Fruit fly (Drosophila melanogaster) whole organism, embryonic: ENCODE data around the gene baf.

Source experiments
- BtbVII ChIP-seq: fragments of 200-800 bp; sonication (Bioruptor generic); optimal IDR thresholded peaks from 3 replicates; lab custom pipeline; 2017; ENCODE audit warnings: missing biosample characterization, mild to moderate bottlenecking, missing genetic modification characterization
- CG10462 ChIP-seq: fragments of 200-800 bp; sonication (Bioruptor generic); optimal IDR thresholded peaks from 2 replicates; lab custom pipeline; 2016; ENCODE audit warnings: missing biosample characterization, missing genetic modification characterization
- CG10543 ChIP-seq: fragments of 200-800 bp; sonication (Bioruptor generic); optimal IDR thresholded peaks from 3 replicates; lab custom pipeline; 2017; ENCODE audit warnings: missing biosample characterization, mild to moderate bottlenecking, missing genetic modification characterization, moderate library complexity
- CG12104 ChIP-seq: fragments of 200-800 bp; sonication (Bioruptor generic); optimal IDR thresholded peaks from 3 replicates; lab custom pipeline; 2016; ENCODE audit warnings: missing biosample characterization, missing genetic modification characterization
- CG14050 ChIP-seq: fragments of 200-800 bp; sonication (Bioruptor generic); IDR thresholded peaks from 3 replicates; pipeline ENCODE4 v1.3.6; 2022; ENCODE audit warnings: missing biosample characterization, missing genetic modification characterization
- CG15011 ChIP-seq: fragments of 200-800 bp; sonication (Bioruptor generic); optimal IDR thresholded peaks from 3 replicates; lab custom pipeline; 2018; ENCODE audit warnings: missing biosample characterization, mild to moderate bottlenecking, missing genetic modification characterization
- CG17912 ChIP-seq: fragments of 200-800 bp; sonication (Bioruptor generic); optimal IDR thresholded peaks from 2 replicates; lab custom pipeline; 2018; ENCODE audit warnings: missing biosample characterization, mild to moderate bottlenecking, missing genetic modification characterization
- CG18599 ChIP-seq: fragments of 200-800 bp; sonication (Bioruptor generic); optimal IDR thresholded peaks from 3 replicates; lab custom pipeline; 2017; ENCODE audit warnings: missing biosample characterization, missing genetic modification characterization, mild to moderate bottlenecking, moderate library complexity, missing genetic modification reagents
- CG2129 ChIP-seq: fragments of 200-800 bp; sonication (Bioruptor generic); IDR thresholded peaks from 2 replicates; pipeline ENCODE4 v1.3.6; 2022; ENCODE audit warnings: missing biosample characterization, missing genetic modification characterization; ENCODE audit not compliant: partially characterized antibody
- CG2678 ChIP-seq: fragments of 200-800 bp; sonication (Bioruptor generic); optimal IDR thresholded peaks from 3 replicates; lab custom pipeline; 2019; ENCODE audit warnings: missing biosample characterization, mild to moderate bottlenecking, missing genetic modification characterization, moderate library complexity
- CG2875 ChIP-seq: fragments of 200-800 bp; sonication (Bioruptor generic); optimal IDR thresholded peaks from 2 replicates; lab custom pipeline; 2017; ENCODE audit warnings: missing biosample characterization, mild to moderate bottlenecking, missing genetic modification characterization, missing genetic modification reagents
- CG34422 ChIP-seq: fragments of 200-800 bp; sonication (Bioruptor generic); IDR thresholded peaks from 3 replicates; pipeline ENCODE4 v1.3.6; 2022; ENCODE audit warnings: missing biosample characterization, missing genetic modification characterization
- CG3726 ChIP-seq: fragments of 200-800 bp; sonication (Bioruptor generic); IDR thresholded peaks from 3 replicates; pipeline ENCODE4, ENCODE4 v1.3.6; 2022; ENCODE audit warnings: missing biosample characterization, missing genetic modification characterization
- CG3995 ChIP-seq: fragments of 200-800 bp; sonication (Bioruptor generic); optimal IDR thresholded peaks from 3 replicates; lab custom pipeline; 2016; ENCODE audit warnings: missing biosample characterization, missing genetic modification characterization
- CG7357 ChIP-seq: fragments of 200-800 bp; sonication (Bioruptor generic); IDR thresholded peaks from 3 replicates; pipeline ENCODE4 v1.3.6; 2022; ENCODE audit warnings: missing biosample characterization, missing genetic modification characterization
- CG7928 ChIP-seq: fragments of 200-800 bp; sonication (Bioruptor generic); optimal IDR thresholded peaks from 2 replicates; lab custom pipeline; 2017; ENCODE audit warnings: missing biosample characterization, mild to moderate bottlenecking, missing genetic modification characterization
- CG8281 ChIP-seq: fragments of 200-800 bp; sonication (Bioruptor generic); optimal IDR thresholded peaks from 2 replicates; lab custom pipeline; 2018; ENCODE audit warnings: missing biosample characterization, mild to moderate bottlenecking, missing genetic modification characterization, moderate library complexity
- CG8478 ChIP-seq: fragments of >200 bp; optimal IDR thresholded peaks from 2 replicates; lab custom pipeline; 2018
- CG9437 ChIP-seq: fragments of 200-800 bp; sonication (Bioruptor generic); optimal IDR thresholded peaks from 2 replicates; lab custom pipeline; 2018; ENCODE audit warnings: missing biosample characterization, mild to moderate bottlenecking, missing genetic modification characterization
- CG9797 ChIP-seq: fragments of 200-800 bp; sonication (Bioruptor generic); optimal IDR thresholded peaks from 3 replicates; lab custom pipeline; 2018; ENCODE audit warnings: missing biosample characterization, mild to moderate bottlenecking, missing genetic modification characterization
- D19A ChIP-seq: fragments of 200-800 bp; optimal IDR thresholded peaks from 3 replicates; lab custom pipeline; 2019; ENCODE audit warnings: missing biosample characterization, mild to moderate bottlenecking, missing genetic modification characterization, moderate library complexity
- Dbx ChIP-seq: fragments of 200-800 bp; sonication (Bioruptor generic); IDR thresholded peaks from 3 replicates; pipeline ENCODE4 v1.3.6; 2022; ENCODE audit warnings: missing biosample characterization, missing genetic modification characterization
- Deaf1 ChIP-seq: fragments of 200-800 bp; optimal IDR thresholded peaks from 3 replicates; lab custom pipeline; 2019; ENCODE audit warnings: missing biosample characterization, mild to moderate bottlenecking, missing genetic modification characterization, moderate library complexity
- ERR ChIP-seq: fragments of 200-800 bp; sonication (Bioruptor generic); optimal IDR thresholded peaks from 2 replicates; lab custom pipeline; 2016; ENCODE audit warnings: missing biosample characterization, missing genetic modification characterization
- GATAe ChIP-seq: fragments of 200-800 bp; sonication (Bioruptor generic); conservative IDR thresholded peaks from 2 replicates; pipeline ENCODE4 v1.3.6; 2022; ENCODE audit warnings: missing biosample characterization, missing genetic modification characterization
- Hey ChIP-seq: fragments of 200-800 bp; sonication (Bioruptor generic); optimal IDR thresholded peaks from 3 replicates; lab custom pipeline; 2018; ENCODE audit warnings: missing biosample characterization, mild to moderate bottlenecking, missing genetic modification characterization
- HmgZ ChIP-seq: fragments of 200-800 bp; sonication (Bioruptor generic); optimal IDR thresholded peaks from 2 replicates; lab custom pipeline; 2018; ENCODE audit warnings: missing biosample characterization, mild to moderate bottlenecking, missing genetic modification characterization
- Hr51 ChIP-seq, 2 experiments: fragments of 200-800 bp; sonication (Bioruptor generic); optimal IDR thresholded peaks; 2 replicates in 1 of 2; 3 replicates in 1 of 2; lab custom pipeline; 2016 to 2018; ENCODE audit warnings: missing biosample characterization in 2 of 2, missing genetic modification characterization in 2 of 2, mild to moderate bottlenecking in 1 of 2, moderate library complexity in 1 of 2
- Lhr ChIP-seq: fragments of 200-800 bp; sonication (Bioruptor generic); optimal IDR thresholded peaks from 3 replicates; lab custom pipeline; 2017; ENCODE audit warnings: mild to moderate bottlenecking, missing biosample characterization, missing genetic modification reagents, missing genetic modification characterization
- Lpt ChIP-seq: fragments of >200 bp; optimal IDR thresholded peaks from 2 replicates; lab custom pipeline; 2018; ENCODE audit warnings: missing biosample characterization, missing genetic modification characterization
- Max ChIP-seq: fragments of 200-800 bp; sonication (Bioruptor generic); optimal IDR thresholded peaks from 2 replicates; lab custom pipeline; 2016; ENCODE audit warnings: missing biosample characterization, mild to moderate bottlenecking, missing genetic modification characterization
- Med ChIP-seq: fragments of 200-800 bp; sonication (Bioruptor generic); peaks from one replicate; lab custom pipeline; 2016; ENCODE audit warnings: missing biosample characterization, missing genetic modification characterization, mild to moderate bottlenecking, inconsistent platforms, moderate library complexity
- Side ChIP-seq: fragments of 200-800 bp; sonication (Bioruptor generic); optimal IDR thresholded peaks from 2 replicates; lab custom pipeline; 2016; ENCODE audit warnings: missing biosample characterization, missing genetic modification characterization
- bsh ChIP-seq, 2 experiments: fragments of 200-800 bp; sonication (Bioruptor generic); optimal IDR thresholded peaks; 2 replicates each; lab custom pipeline; 2017 to 2018; ENCODE audit warnings: mild to moderate bottlenecking in 2 of 2, missing biosample characterization in 2 of 2, missing genetic modification characterization in 2 of 2, moderate library complexity in 1 of 2
- chinmo ChIP-seq: fragments of 200-800 bp; sonication (Bioruptor generic); IDR thresholded peaks from 4 replicates; pipeline ENCODE4 v1.3.6; 2022; ENCODE audit warnings: missing biosample characterization, missing genetic modification characterization; ENCODE audit not compliant: partially characterized antibody
- crp ChIP-seq, 2 experiments: fragments of 200-800 bp; sonication (Bioruptor generic); optimal IDR thresholded peaks; 2 replicates in 1 of 2; 3 replicates in 1 of 2; lab custom pipeline; 2017; ENCODE audit warnings: missing biosample characterization in 2 of 2, missing genetic modification characterization in 2 of 2, mild to moderate bottlenecking in 1 of 2, moderate library complexity in 1 of 2
- cwo ChIP-seq: fragments of 200-800 bp; sonication (Bioruptor generic); optimal IDR thresholded peaks from 3 replicates; lab custom pipeline; 2017; ENCODE audit warnings: missing biosample characterization, missing genetic modification characterization, mild to moderate bottlenecking, moderate library complexity, missing genetic modification reagents
- emc ChIP-seq: fragments of 200-800 bp; sonication (Bioruptor generic); optimal IDR thresholded peaks from 2 replicates; lab custom pipeline; 2016; ENCODE audit warnings: missing biosample characterization, missing genetic modification characterization
- fd64A ChIP-seq: fragments of 200-800 bp; sonication (Bioruptor generic); optimal IDR thresholded peaks from 3 replicates; lab custom pipeline; 2018; ENCODE audit warnings: missing biosample characterization, mild to moderate bottlenecking, missing genetic modification characterization
- ftz-f1 ChIP-seq: fragments of 200-800 bp; sonication (Bioruptor generic); optimal IDR thresholded peaks from 2 replicates; lab custom pipeline; 2016; ENCODE audit warnings: missing biosample characterization, missing genetic modification characterization
- kay ChIP-seq: fragments of 200-800 bp; sonication (Bioruptor generic); optimal IDR thresholded peaks from 2 replicates; lab custom pipeline; 2016; ENCODE audit warnings: missing biosample characterization, missing genetic modification characterization
- luna ChIP-seq: fragments of 200-800 bp; sonication (Bioruptor generic); optimal IDR thresholded peaks from 2 replicates; lab custom pipeline; 2016; ENCODE audit warnings: missing biosample characterization, missing genetic modification characterization
- nom ChIP-seq: fragments of 200-800 bp; sonication (Bioruptor generic); optimal IDR thresholded peaks from 2 replicates; lab custom pipeline; 2017; ENCODE audit warnings: missing biosample characterization, missing genetic modification characterization, mild to moderate bottlenecking, moderate library complexity, missing genetic modification reagents
- pho ChIP-seq: fragments of 200-800 bp; sonication (Bioruptor generic); optimal IDR thresholded peaks from 2 replicates; lab custom pipeline; 2016; ENCODE audit warnings: missing biosample characterization, missing genetic modification characterization
- pum ChIP-seq: fragments of 200-800 bp; sonication (Bioruptor generic); optimal IDR thresholded peaks from 2 replicates; lab custom pipeline; 2016; ENCODE audit warnings: missing biosample characterization, missing genetic modification characterization
- sens ChIP-seq: fragments of 200-800 bp; sonication (Bioruptor generic); peaks from one replicate; lab custom pipeline; 2016; ENCODE audit warnings: missing biosample characterization, missing genetic modification characterization
- sens-2 ChIP-seq: fragments of 200-800 bp; sonication (Bioruptor generic); IDR thresholded peaks from 2 replicates; pipeline ENCODE4 v1.3.6; 2022; ENCODE audit warnings: missing biosample characterization, missing genetic modification characterization
- sisA ChIP-seq: fragments of 200-800 bp; sonication (Bioruptor generic); IDR thresholded peaks from 2 replicates; pipeline ENCODE4 v1.3.6; 2022; ENCODE audit warnings: missing biosample characterization, missing genetic modification characterization
- tx ChIP-seq: fragments of 200-800 bp; sonication (Bioruptor generic); optimal IDR thresholded peaks from 2 replicates; lab custom pipeline; 2016; ENCODE audit warnings: missing biosample characterization, missing genetic modification characterization
- wdn ChIP-seq: fragments of 200-800 bp; sonication (Bioruptor generic); IDR thresholded peaks from 2 replicates; pipeline ENCODE4 v1.3.6; 2022; ENCODE audit warnings: missing biosample characterization, missing genetic modification characterization

baf gene

dm6 chr2L:8029160-8029852 lies at the start of gene baf (continued):
- TF ChIP-seq nom (GFP tag; lab: Kevin White, UChicago) (peak; percentile 59), chinmo (GFP tag; lab: Robert Waterston, UW) (no peak), CG3726 (GFP tag; lab: Robert Waterston, UW) (no peak), CG2129 (GFP tag; lab: Robert Waterston, UW) (no peak), fd64A (GFP tag; lab: Kevin White, UChicago) (no peak), CG14050 (GFP tag; lab: Robert Waterston, UW) (no peak), CG8281 (tag; lab: Kevin White, UChicago) (no peak), Hey (tag; lab: Kevin White, UChicago) (no peak), cwo (no peak), tx (GFP tag; lab: Kevin White, UChicago) (no peak), D19A (tag; lab: Kevin White, UChicago) (no peak), sens (GFP tag; lab: Kevin White, UChicago) (peak; percentile 25), GATAe (no peak), Lpt (no peak), emc (no peak), luna (GFP tag; lab: Kevin White, UChicago) (no peak), CG7928 (GFP tag; lab: Kevin White, UChicago) (no peak), CG2875 (GFP tag; lab: Kevin White, UChicago) (no peak), CG8478 (lab: Kevin White, UChicago) (no peak), ftz-f1 (GFP tag; lab: Kevin White, UChicago) (peak; percentile 37), CG9437 (GFP tag; lab: Kevin White, UChicago) (no peak), CG3995 (GFP tag; lab: Kevin White, UChicago) (no peak), Side (GFP tag; lab: Kevin White, UChicago) (no peak), crp (GFP tag; optimal IDR thresholded peaks at IDR 0.05; lab: Kevin White, UChicago) (no peak), kay (peak; percentile 84), CG10543 (GFP tag; lab: Kevin White, UChicago) (no peak), pho (GFP tag; lab: Kevin White, UChicago) (no peak), CG2678 (tag; lab: Kevin White, UChicago) (no peak), CG10462 (GFP tag; lab: Kevin White, UChicago) (no peak), sisA (GFP tag; lab: Robert Waterston, UW) (no peak), Med (GFP tag; lab: Kevin White, UChicago) (peak; percentile 81), CG9797 (GFP tag; lab: Kevin White, UChicago) (peak; percentile 73), sens-2 (GFP tag; lab: Robert Waterston, UW) (no peak), BtbVII (peak; percentile 13), HmgZ (tag; lab: Kevin White, UChicago) (peak; percentile 10), CG34422 (peak; percentile 47; the same call in 1 of the 3 replicates), Lhr (GFP tag; lab: Kevin White, UChicago) (peak; percentile 60), wdn (no peak), Dbx (no peak), bsh (GFP tag; optimal IDR thresholded peaks at IDR 0.05; lab: Kevin White, UChicago) (no peak), ERR (GFP tag; lab: Kevin White, UChicago) (no peak), CG15011 (GFP tag; lab: Kevin White, UChicago) (no peak), CG12104 (GFP tag; lab: Kevin White, UChicago) (no peak), Deaf1 (tag; lab: Kevin White, UChicago) (no peak), CG17912 (GFP tag; lab: Kevin White, UChicago) (no peak), pum (GFP tag; lab: Kevin White, UChicago) (no peak), CG7357 (GFP tag; lab: Robert Waterston, UW) (no peak), Max (GFP tag; lab: Kevin White, UChicago) (no peak), CG18599 (GFP tag; lab: Kevin White, UChicago) (no peak), Hr51 (GFP tag; optimal IDR thresholded peaks at IDR 0.05; lab: Kevin White, UChicago) (no peak)
